Worm (Caenorhabditis elegans) whole organism, L3 larva: ENCODE measurements around the gene Y24D9A.7.

Experiments used
- R02D3.7 ChIP-seq: fragments of 150-350 bp; optimal IDR thresholded peaks from 2 replicates; lab custom pipeline; 2014; ENCODE audit warnings: missing biosample characterization, missing genetic modification characterization
- ZK546.5 ChIP-seq: sonication (generic microtip); optimal IDR thresholded peaks from 2 replicates; lab custom pipeline; 2017; ENCODE audit warnings: missing biosample characterization, missing genetic modification characterization
- aly-2 ChIP-seq: fragments of 150-350 bp; optimal IDR thresholded peaks from 2 replicates; lab custom pipeline; 2014; ENCODE audit warnings: missing biosample characterization, missing genetic modification characterization
- ama-1 ChIP-seq: fragments of 150-350 bp; optimal IDR thresholded peaks from 2 replicates; lab custom pipeline; 2018
- ceh-28 ChIP-seq: fragments of 150-350 bp; optimal IDR thresholded peaks from 2 replicates; lab custom pipeline; 2014; ENCODE audit warnings: missing biosample characterization, missing genetic modification reagents, missing genetic modification characterization
- ceh-82 ChIP-seq: fragments of 150-350 bp; optimal IDR thresholded peaks from 2 replicates; lab custom pipeline; 2014; ENCODE audit warnings: missing biosample characterization, missing genetic modification characterization
- daf-12 ChIP-seq: fragments of 150-350 bp; optimal IDR thresholded peaks from 2 replicates; lab custom pipeline; 2014; ENCODE audit warnings: missing biosample characterization, missing genetic modification reagents, missing genetic modification characterization
- egl-27 ChIP-seq: sonication (generic microtip); optimal IDR thresholded peaks from 4 replicates; lab custom pipeline; 2017; ENCODE audit warnings: missing biosample characterization, missing genetic modification reagents, missing genetic modification characterization
- egl-5 ChIP-seq: fragments of 150-350 bp; optimal IDR thresholded peaks from 2 replicates; lab custom pipeline; 2017; ENCODE audit warnings: missing biosample characterization, missing genetic modification reagents, missing genetic modification characterization, inconsistent platforms
- elt-1 ChIP-seq: fragments of 150-350 bp; optimal IDR thresholded peaks from 2 replicates; lab custom pipeline; 2014; ENCODE audit warnings: missing biosample characterization, missing genetic modification characterization
- elt-2 ChIP-seq: sonication (generic microtip); optimal IDR thresholded peaks from 2 replicates; lab custom pipeline; 2016; ENCODE audit warnings: missing genetic modification reagents, mild to moderate bottlenecking, missing genetic modification characterization, missing compliant biosample characterization
- eor-1 ChIP-seq, 2 experiments: fragments of 150-350 bp; optimal IDR thresholded peaks; 2 replicates each; lab custom pipeline; 2014 to 2018; ENCODE audit warnings: missing biosample characterization in 2 of 2, missing genetic modification characterization in 2 of 2
- fkh-10 ChIP-seq: sonication (generic microtip); optimal IDR thresholded peaks from 2 replicates; lab custom pipeline; 2017; ENCODE audit warnings: missing biosample characterization, missing genetic modification reagents, missing genetic modification characterization
- fos-1 ChIP-seq: fragments of 150-350 bp; optimal IDR thresholded peaks from 2 replicates; lab custom pipeline; 2014; ENCODE audit warnings: missing biosample characterization, missing genetic modification characterization
- hmg-11 ChIP-seq: sonication (generic microtip); optimal IDR thresholded peaks from 2 replicates; lab custom pipeline; 2016; ENCODE audit warnings: missing genetic modification characterization, missing compliant biosample characterization
- lin-15B ChIP-seq: fragments of 150-350 bp; optimal IDR thresholded peaks from 2 replicates; lab custom pipeline; 2014; ENCODE audit warnings: missing biosample characterization, missing genetic modification characterization
- lin-39 ChIP-seq: fragments of 150-350 bp; optimal IDR thresholded peaks from 2 replicates; lab custom pipeline; 2018; ENCODE audit warnings: missing biosample characterization, missing genetic modification reagents, missing genetic modification characterization
- lsy-12 ChIP-seq: sonication (generic microtip); optimal IDR thresholded peaks from 2 replicates; lab custom pipeline; 2016; ENCODE audit warnings: mild to moderate bottlenecking, missing genetic modification characterization, missing compliant biosample characterization
- mdl-1 ChIP-seq: fragments of 150-350 bp; optimal IDR thresholded peaks from 2 replicates; lab custom pipeline; 2014; ENCODE audit warnings: missing biosample characterization, missing genetic modification characterization
- mml-1 ChIP-seq: fragments of 150-350 bp; sonication (generic microtip); optimal IDR thresholded peaks from 3 replicates; lab custom pipeline; 2014; ENCODE audit warnings: missing biosample characterization, missing genetic modification characterization
- nhr-11 ChIP-seq: fragments of 150-350 bp; optimal IDR thresholded peaks from 2 replicates; lab custom pipeline; 2014; ENCODE audit warnings: missing biosample characterization, missing genetic modification characterization
- nhr-23 ChIP-seq: fragments of 150-350 bp; optimal IDR thresholded peaks from 2 replicates; lab custom pipeline; 2014; ENCODE audit warnings: missing biosample characterization, missing genetic modification reagents, missing genetic modification characterization
- nhr-25 ChIP-seq: sonication (generic microtip); optimal IDR thresholded peaks from 2 replicates; lab custom pipeline; 2017; ENCODE audit warnings: missing biosample characterization, missing genetic modification characterization
- nhr-67 ChIP-seq: fragments of 150-350 bp; optimal IDR thresholded peaks from 2 replicates; lab custom pipeline; 2014; ENCODE audit warnings: missing biosample characterization, missing genetic modification characterization
- nhr-76 ChIP-seq: fragments of 150-350 bp; sonication (generic microtip); optimal IDR thresholded peaks from 5 replicates; lab custom pipeline; 2014; ENCODE audit warnings: missing biosample characterization, missing genetic modification characterization
- nhr-77 ChIP-seq: fragments of 150-350 bp; optimal IDR thresholded peaks from 2 replicates; lab custom pipeline; 2014; ENCODE audit warnings: missing biosample characterization, missing genetic modification characterization
- pqm-1 ChIP-seq: fragments of 150-350 bp; optimal IDR thresholded peaks from 2 replicates; lab custom pipeline; 2017; ENCODE audit warnings: missing biosample characterization, missing genetic modification characterization, inconsistent platforms
- sea-2 ChIP-seq: fragments of 150-350 bp; sonication (generic microtip); optimal IDR thresholded peaks from 4 replicates; lab custom pipeline; 2014; ENCODE audit warnings: missing biosample characterization, missing genetic modification reagents, missing genetic modification characterization
- skn-1 ChIP-seq: fragments of 150-350 bp; optimal IDR thresholded peaks from 2 replicates; lab custom pipeline; 2014; ENCODE audit warnings: missing biosample characterization, missing genetic modification characterization
- snpc-4 ChIP-seq: fragments of 150-350 bp; optimal IDR thresholded peaks from 2 replicates; lab custom pipeline; 2014; ENCODE audit warnings: missing biosample characterization, missing genetic modification characterization
- tbx-2 ChIP-seq: sonication (generic microtip); optimal IDR thresholded peaks from 2 replicates; lab custom pipeline; 2016; ENCODE audit warnings: mild to moderate bottlenecking, missing genetic modification characterization, missing compliant biosample characterization
- zag-1 ChIP-seq: fragments of 150-350 bp; optimal IDR thresholded peaks from 2 replicates; lab custom pipeline; 2014; ENCODE audit warnings: missing biosample characterization, missing genetic modification characterization
- ztf-11 ChIP-seq: fragments of 150-350 bp; optimal IDR thresholded peaks from 2 replicates; lab custom pipeline; 2014; ENCODE audit warnings: missing biosample characterization, missing genetic modification characterization
- ztf-4 ChIP-seq: fragments of 150-350 bp; optimal IDR thresholded peaks from 2 replicates; lab custom pipeline; 2014; ENCODE audit warnings: missing biosample characterization, missing genetic modification characterization

Gene Y24D9A.7

DNA sequence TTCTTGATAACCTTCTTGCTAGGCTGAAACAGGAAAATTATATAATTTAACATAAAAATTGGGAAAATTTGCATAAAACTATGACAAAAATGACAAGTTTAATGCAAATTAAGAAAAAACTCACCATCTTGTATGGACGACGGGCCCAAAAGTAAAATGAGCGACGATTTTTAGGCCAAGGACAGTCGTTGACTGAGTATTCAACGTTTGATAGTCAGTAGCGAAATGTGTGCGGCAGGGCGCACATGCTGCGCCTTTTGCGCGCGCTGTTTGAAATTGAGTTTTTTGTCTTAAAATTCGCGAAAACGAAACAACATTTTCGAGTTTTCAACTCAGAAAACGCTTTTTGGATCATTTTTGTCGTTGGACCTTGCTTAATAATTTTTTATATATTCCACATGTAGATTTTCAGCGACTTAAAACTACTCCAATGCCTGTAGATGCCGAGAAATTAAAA lies 14.5 kb downstream of the Y24D9A.7 start, which contains the start of the genes rpl-7A and set-21 (continued):
- TF ChIP-seq nhr-67 (tag; lab: Kevin White, UChicago) (no peak), nhr-25 (peak; percentile 98), hmg-11 (tag; lab: Kevin White, UChicago) (peak; percentile 89), lin-39 (tag; lab: Kevin White, UChicago) (peak; percentile 75), mml-1 (no peak), pqm-1 (tag; lab: Kevin White, UChicago) (peak; percentile 45), eor-1 (tag; optimal IDR thresholded peaks at IDR 0.05; lab: Kevin White, UChicago) (no peak), ztf-4 (no peak), nhr-77 (tag; lab: Kevin White, UChicago) (peak; percentile 79), lsy-12 (tag; lab: Kevin White, UChicago) (peak; percentile 97), aly-2 (tag; lab: Kevin White, UChicago) (no peak), nhr-76 (tag; lab: Kevin White, UChicago) (no peak), egl-5 (tag; lab: Kevin White, UChicago) (peak; percentile 42), skn-1 (tag; lab: Kevin White, UChicago) (peak; percentile 65), zag-1 (tag; lab: Kevin White, UChicago) (peak; percentile 24), tbx-2 (tag; lab: Kevin White, UChicago) (peak; percentile 92), mdl-1 (tag; lab: Kevin White, UChicago) (no peak), ztf-11 (tag; lab: Kevin White, UChicago) (no peak)
- TF ChIP-seq, all 47 proteins: peak for 28

DNA sequence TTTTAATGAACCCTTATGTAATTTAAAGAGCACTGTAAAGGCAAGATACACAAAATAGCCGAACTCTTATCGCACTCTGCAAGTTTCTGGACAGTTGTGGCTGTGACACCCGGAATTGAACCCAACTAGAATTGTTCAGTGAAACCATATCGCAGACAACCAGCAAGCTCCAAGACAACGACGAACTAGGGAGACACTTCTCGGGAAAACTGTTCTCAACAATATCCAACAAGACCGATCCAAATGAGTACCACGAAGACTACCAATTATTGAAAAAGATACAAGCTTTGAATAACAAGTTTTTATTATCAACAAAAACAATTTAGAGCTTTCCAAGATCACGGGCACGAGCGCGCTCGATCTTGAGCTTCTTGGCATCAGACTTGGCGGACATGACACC lies 16.1 kb downstream of the Y24D9A.7 start:
- TF ChIP-seq elt-2 (tag; lab: Kevin White, UChicago): peak; percentile 4

DNA sequence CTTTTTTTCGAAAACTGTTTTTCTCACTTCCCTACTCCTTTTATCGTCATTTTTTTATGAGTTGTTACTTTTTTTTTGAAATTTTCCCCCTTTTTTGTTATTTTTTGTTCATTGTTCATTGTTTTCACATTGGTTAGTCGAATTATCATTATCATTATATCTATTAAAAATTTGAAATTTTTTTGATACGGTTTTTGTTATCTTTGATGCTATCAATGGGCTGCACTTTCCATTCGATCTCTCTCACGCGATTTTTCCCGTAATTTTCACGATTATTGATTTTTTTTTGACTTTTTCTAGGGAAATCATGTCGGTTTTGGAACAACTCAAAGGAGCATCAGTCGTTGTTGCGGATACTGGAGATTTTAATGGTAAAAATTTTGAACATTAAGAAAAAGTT lies 18.6 kb downstream of the Y24D9A.7 start, which contains the start of gene tald-1:
Gene tald-1, plus strand, starts transcription at position 301 of the 400 bp plus-strand sequence.
- TF ChIP-seq elt-2 (tag; lab: Kevin White, UChicago) (peak; percentile 70), ceh-82 (tag; lab: Kevin White, UChicago) (no peak), sea-2 (GFP tag; lab: Kevin White, UChicago) (no peak), nhr-25 (no peak), ztf-11 (tag; lab: Kevin White, UChicago) (no peak), nhr-77 (tag; lab: Kevin White, UChicago) (no peak), mml-1 (no peak), nhr-11 (no peak), ceh-28 (peak; percentile 24), fos-1 (tag; lab: Kevin White, UChicago) (no peak), zag-1 (tag; lab: Kevin White, UChicago) (no peak), elt-1 (no peak)

DNA sequence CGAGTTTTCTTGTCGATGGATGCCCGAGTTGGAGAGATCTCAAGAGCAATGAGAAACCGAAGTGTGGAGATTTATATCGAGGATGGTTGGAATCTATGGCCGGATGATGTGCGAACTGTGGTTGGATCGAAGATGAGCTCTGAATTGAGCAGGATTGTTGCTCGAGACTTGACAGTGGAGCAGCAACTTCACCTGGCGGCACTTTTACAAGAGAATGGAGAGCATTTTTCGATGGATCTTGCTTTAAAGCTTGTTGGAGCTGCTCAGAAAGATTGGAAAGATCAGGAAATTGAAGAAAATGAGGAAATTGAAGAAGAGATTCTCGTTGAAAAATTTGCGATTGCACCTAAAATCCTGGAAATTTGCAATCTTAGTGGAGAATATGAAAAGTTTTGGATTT lies 35.9 kb downstream of the Y24D9A.7 start:
- no peak for TF ChIP-seq ceh-28
- TF ChIP-seq mml-1: no peak
- no peak for TF ChIP-seq ztf-11 (tag; lab: Kevin White, UChicago)

DNA sequence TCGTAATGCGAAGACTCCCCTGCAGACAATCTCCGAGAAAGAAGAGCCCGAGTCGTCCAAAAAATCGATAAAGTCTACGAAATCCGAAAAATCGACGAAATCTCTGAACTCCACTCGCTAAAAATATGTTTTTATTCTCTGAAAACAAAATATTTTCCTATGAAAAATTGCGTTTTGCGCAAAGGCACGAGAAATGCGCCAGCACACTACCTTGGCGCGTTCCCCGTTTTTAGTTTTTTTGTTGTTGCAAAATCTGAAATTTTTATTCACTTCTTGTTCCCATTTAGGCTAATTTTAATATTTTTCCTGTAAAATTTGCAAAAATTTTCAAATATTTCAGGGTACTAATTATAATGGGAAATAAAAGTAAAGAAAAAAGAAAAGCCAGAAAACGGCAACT lies 44.5 kb downstream of the Y24D9A.7 start, which contains the start of gene F55F10.1:
Gene F55F10.1, plus strand, starts transcription at position 341 of the 400 bp plus-strand sequence.
- TF ChIP-seq nhr-25: peak; percentile 25
- no peak for TF ChIP-seq daf-12 (tag; lab: Kevin White, UChicago)
- TF ChIP-seq nhr-77 (tag; lab: Kevin White, UChicago): no peak
- TF ChIP-seq pqm-1 (tag; lab: Kevin White, UChicago): no peak
- no peak for TF ChIP-seq nhr-76 (tag; lab: Kevin White, UChicago)
- TF ChIP-seq lsy-12 (tag; lab: Kevin White, UChicago): no peak
- TF ChIP-seq mml-1: no peak
- TF ChIP-seq egl-27 (tag; lab: Kevin White, UChicago): no peak
- no peak for TF ChIP-seq elt-1
- TF ChIP-seq fkh-10 (GFP tag; lab: Kevin White, UChicago): no peak
- no peak for TF ChIP-seq ztf-11 (tag; lab: Kevin White, UChicago)
- no peak for TF ChIP-seq skn-1 (tag; lab: Kevin White, UChicago)
- no peak for TF ChIP-seq ama-1
- TF ChIP-seq eor-1 (tag; optimal IDR thresholded peaks at IDR 0.05; lab: Kevin White, UChicago): no peak
- TF ChIP-seq lin-15B: peak; percentile 71
- no peak for TF ChIP-seq ztf-4
- TF ChIP-seq nhr-23 (tag; lab: Kevin White, UChicago): peak; percentile 68
- TF ChIP-seq fos-1 (tag; lab: Kevin White, UChicago): no peak
- TF ChIP-seq egl-5 (tag; lab: Kevin White, UChicago): peak; percentile 47
- TF ChIP-seq ZK546.5 (tag; lab: Kevin White, UChicago): no peak
- TF ChIP-seq nhr-67 (tag; lab: Kevin White, UChicago): no peak
- TF ChIP-seq hmg-11 (tag; lab: Kevin White, UChicago): peak; percentile 63
- no peak for TF ChIP-seq snpc-4 (tag; lab: Kevin White, UChicago)
- TF ChIP-seq sea-2 (GFP tag; lab: Kevin White, UChicago): no peak
- TF ChIP-seq ceh-82 (tag; lab: Kevin White, UChicago): no peak
- peak; percentile 10 for TF ChIP-seq R02D3.7 (tag; lab: Kevin White, UChicago)
- TF ChIP-seq elt-2 (tag; lab: Kevin White, UChicago): no peak
- TF ChIP-seq, all 47 proteins: peak for 6
